Worm (Caenorhabditis elegans): Measurements from ENCODE around the gene col-125.
"Not testable (repeated sequence)": the region's sequence is repeated elsewhere in the genome, so short reads cannot be mapped to it uniquely, and the experiment has no call there.

col-125 gene

ce11 chrIV:11196866-11197265 lies 28.4 kb upstream of the col-125 start:
- TF ChIP-seq ceh-100 (GFP tag; IDR thresholded peaks at IDR 0.05) (peak; percentile 65; the same call in 1 of the 2 replicates), egl-44 (GFP tag; IDR thresholded peaks at IDR 0.05) (peak; percentile 55; the same call in 1 of the 2 replicates), hsf-1 (GFP tag; IDR thresholded peaks at IDR 0.05) (0 out of 2 replicates have a peak, but pooled peaks have one; percentile 58), Y95B8A.8 (GFP tag; IDR thresholded peaks at IDR 0.05) (0 out of 2 replicates have a peak, but pooled peaks have one; percentile 49), nhr-120 (GFP tag; IDR thresholded peaks at IDR 0.05) (0 out of 2 replicates have a peak, but pooled peaks have one; percentile 60), ztf-25 (GFP tag; IDR thresholded peaks at IDR 0.05) (peak; percentile 82), D2030.7 (GFP tag; IDR thresholded peaks at IDR 0.05) (peak; percentile 60), C17E4.6 (GFP tag; IDR thresholded peaks at IDR 0.05) (0 out of 2 replicates have a peak, but pooled peaks have one; percentile 23), hmg-1.2 (GFP tag; IDR thresholded peaks at IDR 0.05) (peak; percentile 55), tbp1 (GFP tag; optimal IDR thresholded peaks at IDR 0.05) (peak; percentile 77), B0261.1 (tag; optimal IDR thresholded peaks at IDR 0.05) (peak; percentile 47), rpc-1 (tag; optimal IDR thresholded peaks at IDR 0.05) (peak; percentile 15), nfyb-1 (GFP tag; IDR thresholded peaks at IDR 0.05) (peak; percentile 70), lin-26 (GFP tag; IDR thresholded peaks at IDR 0.05) (peak; percentile 91)
- not testable (repeated sequence) for TF ChIP-seq rpc-1 (optimal IDR thresholded peaks at IDR 0.05)

- TF ChIP-seq mcd-1 (GFP tag; IDR thresholded peaks at IDR 0.05) = peak; percentile 79
- TF ChIP-seq D2030.7 (GFP tag; IDR thresholded peaks at IDR 0.05) = peak; percentile 32; the same call in 1 of the 2 replicates
- TF ChIP-seq ztf-25 (GFP tag; IDR thresholded peaks at IDR 0.05) = 0 out of 2 replicates have a peak, but pooled peaks have one; percentile 64
- TF ChIP-seq ztf-28 (GFP tag; IDR thresholded peaks at IDR 0.05) = 0 out of 2 replicates have a peak, but pooled peaks have one; percentile 53
- TF ChIP-seq attf-3 (GFP tag; conservative IDR thresholded peaks at IDR 0.05) = peak; percentile 46; the same call in 1 of the 2 replicates
- TF ChIP-seq egrh-3 (GFP tag; IDR thresholded peaks at IDR 0.05) = 0 out of 2 replicates have a peak, but pooled peaks have one; percentile 21
- peak; percentile 92 for TF ChIP-seq ceh-100 (GFP tag; IDR thresholded peaks at IDR 0.05)
- 0 out of 2 replicates have a peak, but pooled peaks have one; percentile 10 for TF ChIP-seq Y67H2A.10 (GFP tag; conservative IDR thresholded peaks at IDR 0.05)
- TF ChIP-seq dox-1 (GFP tag; IDR thresholded peaks at IDR 0.05) = 0 out of 2 replicates have a peak, but pooled peaks have one; percentile 12
- peak; percentile 81 for TF ChIP-seq aptf-2 (GFP tag; conservative IDR thresholded peaks at IDR 0.05)
These were observed 26.3 kb upstream of the col-125 start, which contains the start of gene R07H5.16 for ce11 chrIV:11198983-11199382. Gene R07H5.16 (plus strand): TSS chrIV:11199330.

- TF ChIP-seq dox-1 (GFP tag; IDR thresholded peaks at IDR 0.05) (0 out of 2 replicates have a peak, but pooled peaks have one; percentile 45), ztf-28 (GFP tag; IDR thresholded peaks at IDR 0.05) (peak; percentile 78; the same call in 1 of the 2 replicates), D2030.7 (GFP tag; IDR thresholded peaks at IDR 0.05) (peak; percentile 49), mcd-1 (GFP tag; IDR thresholded peaks at IDR 0.05) (peak; percentile 77), ztf-25 (GFP tag; IDR thresholded peaks at IDR 0.05) (peak; percentile 81), egrh-3 (GFP tag; IDR thresholded peaks at IDR 0.05) (peak; percentile 47; the same call in 1 of the 2 replicates), C17E4.6 (GFP tag; IDR thresholded peaks at IDR 0.05) (peak; percentile 27; the same call in 1 of the 2 replicates), attf-3 (GFP tag; conservative IDR thresholded peaks at IDR 0.05) (0 out of 2 replicates have a peak, but pooled peaks have one; percentile 38), ceh-100 (GFP tag; IDR thresholded peaks at IDR 0.05) (peak; percentile 89), aptf-2 (GFP tag; conservative IDR thresholded peaks at IDR 0.05) (peak; percentile 74)
These were observed 24.6 kb upstream of the col-125 start for ce11 chrIV:11200682-11201081.

- TF ChIP-seq mcd-1 (GFP tag; IDR thresholded peaks at IDR 0.05) (peak; percentile 60), cebp-1 (GFP tag; IDR thresholded peaks at IDR 0.05) (peak; percentile 78), cebp-1 (tag; optimal IDR thresholded peaks at IDR 0.05) (peak; percentile 70)
These were observed 22.9 kb upstream of the col-125 start, which contains the start of gene R07H5.11 for ce11 chrIV:11202389-11202788. Gene R07H5.11 (plus strand): TSS chrIV:11202768.

ce11 chrIV:11207186-11207585 lies 18.1 kb upstream of the col-125 start, which contains the start of gene R07H5.9:
Gene R07H5.9 (plus strand): TSS chrIV:11207486.
- TF ChIP-seq ztf-3 (GFP tag; optimal IDR thresholded peaks at IDR 0.05) (no peak), repo-1 (tag; optimal IDR thresholded peaks at IDR 0.05) (no peak), tlf-1 (GFP tag; optimal IDR thresholded peaks at IDR 0.05) (no peak), ztf-22 (GFP tag; optimal IDR thresholded peaks at IDR 0.05) (no peak), mcd-1 (GFP tag; IDR thresholded peaks at IDR 0.05) (no peak), Y79H2A.3 (GFP tag; conservative IDR thresholded peaks at IDR 0.05) (no peak), hlh-12 (tag; optimal IDR thresholded peaks at IDR 0.05) (no peak), egrh-3 (GFP tag; IDR thresholded peaks at IDR 0.05) (no peak), egl-44 (GFP tag; IDR thresholded peaks at IDR 0.05) (no peak), lin-54 (GFP tag; optimal IDR thresholded peaks at IDR 0.05) (no peak), Y53F4B.3 (GFP tag; IDR thresholded peaks at IDR 0.05) (no peak), cebp-1 (GFP tag; IDR thresholded peaks at IDR 0.05) (no peak), cebp-1 (tag; optimal IDR thresholded peaks at IDR 0.05) (no peak), hrde-1 (tag; optimal IDR thresholded peaks at IDR 0.05; ENCODE audit: borderline replicate concordance) (no peak), ets-4 (GFP tag; optimal IDR thresholded peaks at IDR 0.05) (no peak), madf-6 (GFP tag; IDR thresholded peaks at IDR 0.05) (no peak), mes-4 (tag; optimal IDR thresholded peaks at IDR 0.05) (no peak), B0035.1 (tag; optimal IDR thresholded peaks at IDR 0.05) (no peak), F55B11.4 (tag; optimal IDR thresholded peaks at IDR 0.05; ENCODE audit: borderline replicate concordance, insufficient read depth) (no peak)

All from whole organism, young adult.